Comparison of ENCODE assay signal across 1 fruit fly cellular context in genomic region chr3R:11409667-11410137, dm6.
TF ChIP-seq lines count a peak whose summit lies in the region.

TSS of gene mgr (minus strand) at chr3R:11409875.
TSS of gene Irbp (plus strand) at chr3R:11410047.

TF ChIP-seq in whole organism, embryonic, 481 proteins besides CTCF, POLR2A, EP300 and RAD21 (continued from another document and continues in another):
- TF ChIP-seq CG12219 (GFP tag; optimal IDR thresholded peaks at IDR 0.05; lab: Kevin White, UChicago) (peak; percentile 72), CG10366 (GFP tag; IDR thresholded peaks at IDR 0.05; lab: Robert Waterston, UW) (peak; percentile 94), klu (GFP tag; IDR thresholded peaks at IDR 0.05; lab: Robert Waterston, UW) (peak; percentile 89), CG12942 (GFP tag; optimal IDR thresholded peaks at IDR 0.05; lab: Kevin White, UChicago) (peak; percentile 88), zen (tag; optimal IDR thresholded peaks at IDR 0.05; lab: Kevin White, UChicago) (peak; percentile 95), zen2 (GFP tag; IDR thresholded peaks at IDR 0.05; lab: Robert Waterston, UW; ENCODE audit: partially characterized antibody) (peak; percentile 77; the same call in 2 of the 3 replicates), tgo (GFP tag; IDR thresholded peaks at IDR 0.05; lab: Robert Waterston, UW) (peak; percentile 96), CG7556 (GFP tag; optimal IDR thresholded peaks at IDR 0.05; lab: Kevin White, UChicago) (peak; percentile 92), Fer3 (tag; optimal IDR thresholded peaks at IDR 0.05; lab: Kevin White, UChicago) (peak; percentile 93), CG2120 (GFP tag; optimal IDR thresholded peaks at IDR 0.05; lab: Kevin White, UChicago) (peak; percentile 84), aop (GFP tag; IDR thresholded peaks at IDR 0.05; lab: Robert Waterston, UW) (no peak), z (GFP tag; IDR thresholded peaks at IDR 0.05; lab: Robert Waterston, UW) (no peak), stc (GFP tag; IDR thresholded peaks at IDR 0.05; lab: Robert Waterston, UW) (peak; percentile 91), Fer2 (tag; optimal IDR thresholded peaks at IDR 0.05; lab: Kevin White, UChicago) (peak; percentile 83), CG17359 (tag; optimal IDR thresholded peaks at IDR 0.05; lab: Kevin White, UChicago) (no peak), sens (GFP tag; lab: Kevin White, UChicago) (peak; percentile 91), CG7372 (GFP tag; IDR thresholded peaks at IDR 0.05; lab: Robert Waterston, UW) (peak; percentile 94), otp (GFP tag; IDR thresholded peaks at IDR 0.05; lab: Robert Waterston, UW) (peak; percentile 86), CG15601 (tag; optimal IDR thresholded peaks at IDR 0.05; lab: Kevin White, UChicago) (peak; percentile 91), br (optimal IDR thresholded peaks at IDR 0.05; lab: Kevin White, UChicago) (no peak), CG3281 (GFP tag; optimal IDR thresholded peaks at IDR 0.05; lab: Kevin White, UChicago) (no peak), danr (GFP tag; IDR thresholded peaks at IDR 0.05; lab: Robert Waterston, UW) (peak; percentile 87), fd64A (GFP tag; optimal IDR thresholded peaks at IDR 0.05; lab: Kevin White, UChicago) (peak; percentile 8), ATbp (GFP tag; optimal IDR thresholded peaks at IDR 0.05; lab: Kevin White, UChicago) (peak; percentile 82), Mrtf (GFP tag; IDR thresholded peaks at IDR 0.05; lab: Robert Waterston, UW) (no peak; the same call in 2 of the 3 replicates), CG2202 (tag; optimal IDR thresholded peaks at IDR 0.05; lab: Kevin White, UChicago) (peak; percentile 83), trem (tag; optimal IDR thresholded peaks at IDR 0.05; lab: Kevin White, UChicago) (peak; percentile 95), CG9932 (GFP tag; IDR thresholded peaks at IDR 0.05; lab: Robert Waterston, UW) (peak; percentile 98), corto (GFP tag; optimal IDR thresholded peaks at IDR 0.05; lab: Kevin White, UChicago) (no peak), CG1603 (tag; optimal IDR thresholded peaks at IDR 0.05; lab: Kevin White, UChicago) (no peak), Taf1 (GFP tag; IDR thresholded peaks at IDR 0.05; lab: Robert Waterston, UW) (peak; percentile 91), CG4404 (GFP tag; IDR thresholded peaks at IDR 0.05; lab: Robert Waterston, UW) (peak; percentile 92), Blimp-1 (GFP tag; optimal IDR thresholded peaks at IDR 0.05; lab: Kevin White, UChicago) (peak; percentile 91), NfI (GFP tag; optimal IDR thresholded peaks at IDR 0.05; lab: Kevin White, UChicago) (peak; percentile 91), CG4360 (GFP tag; IDR thresholded peaks at IDR 0.05; lab: Robert Waterston, UW) (peak; percentile 64), CG30020 (tag; optimal IDR thresholded peaks at IDR 0.05; lab: Kevin White, UChicago) (peak; percentile 80), Xrp1 (GFP tag; IDR thresholded peaks at IDR 0.05; lab: Robert Waterston, UW) (peak; percentile 97), CG9215 (GFP tag; IDR thresholded peaks at IDR 0.05; lab: Robert Waterston, UW) (peak; percentile 93), Sin3A (optimal IDR thresholded peaks at IDR 0.05; lab: Kevin White, UChicago) (no peak), BtbVII (GFP tag; optimal IDR thresholded peaks at IDR 0.05; lab: Kevin White, UChicago) (peak; percentile 82), Sry-δ (GFP tag; optimal IDR thresholded peaks at IDR 0.05; lab: Kevin White, UChicago) (peak; percentile 76), CG32772 (GFP tag; IDR thresholded peaks at IDR 0.05; lab: Robert Waterston, UW) (peak; percentile 94), unpg (GFP tag; optimal IDR thresholded peaks at IDR 0.05; lab: Kevin White, UChicago) (peak; percentile 96), cwo (GFP tag; optimal IDR thresholded peaks at IDR 0.05; lab: Kevin White, UChicago) (peak; percentile 87), CG13296 (GFP tag; optimal IDR thresholded peaks at IDR 0.05; lab: Kevin White, UChicago) (peak; percentile 86), CG14860 (GFP tag; IDR thresholded peaks at IDR 0.05; lab: Robert Waterston, UW; ENCODE audit: partially characterized antibody) (peak; percentile 85), Nf-YA (GFP tag; IDR thresholded peaks at IDR 0.05; lab: Robert Waterston, UW) (peak; percentile 85; the same call in 1 of the 2 replicates), CG8765 (GFP tag; IDR thresholded peaks at IDR 0.05; lab: Robert Waterston, UW) (peak; percentile 90), cas (GFP tag; IDR thresholded peaks at IDR 0.05; lab: Robert Waterston, UW) (peak; percentile 88), pan (optimal IDR thresholded peaks at IDR 0.05; lab: Kevin White, UChicago) (no peak), pan (GFP tag; optimal IDR thresholded peaks at IDR 0.05 in 1 of 2, IDR thresholded peaks at IDR 0.05 in 1 of 2) (peak in 1 of 2 experiments; percentile 96), CG17186 (GFP tag; optimal IDR thresholded peaks at IDR 0.05; lab: Kevin White, UChicago) (peak; percentile 40), CG16813 (GFP tag; IDR thresholded peaks at IDR 0.05; lab: Robert Waterston, UW; ENCODE audit: partially characterized antibody) (peak; percentile 83), CG18262 (tag; optimal IDR thresholded peaks at IDR 0.05; lab: Kevin White, UChicago) (peak; percentile 93), Chrac-16 (GFP tag; optimal IDR thresholded peaks at IDR 0.05; lab: Kevin White, UChicago) (peak; percentile 88), ind (GFP tag; optimal IDR thresholded peaks at IDR 0.05; lab: Kevin White, UChicago) (peak; percentile 88), CG43689 (GFP tag; IDR thresholded peaks at IDR 0.05; lab: Robert Waterston, UW) (peak; percentile 78), CG8359 (GFP tag; optimal IDR thresholded peaks at IDR 0.05; lab: Kevin White, UChicago; ENCODE audit: borderline replicate concordance) (peak; percentile 75), gsb (GFP tag; IDR thresholded peaks at IDR 0.05; lab: Robert Waterston, UW) (peak; percentile 89), repo (GFP tag; optimal IDR thresholded peaks at IDR 0.05; lab: Kevin White, UChicago) (no peak), usp (GFP tag; optimal IDR thresholded peaks at IDR 0.05; lab: Kevin White, UChicago) (no peak), CG11504 (tag; optimal IDR thresholded peaks at IDR 0.05; lab: Kevin White, UChicago) (peak; percentile 91), ato (GFP tag; IDR thresholded peaks at IDR 0.05; lab: Robert Waterston, UW; ENCODE audit: partially characterized antibody) (no peak), Hr51 (GFP tag; optimal IDR thresholded peaks at IDR 0.05; lab: Kevin White, UChicago) (peak; percentile 78 to 91), peb (GFP tag; IDR thresholded peaks at IDR 0.05; lab: Robert Waterston, UW) (peak; percentile 70), pb (GFP tag; optimal IDR thresholded peaks at IDR 0.05; lab: Kevin White, UChicago) (no peak), pnt (GFP tag; optimal IDR thresholded peaks at IDR 0.05; lab: Kevin White, UChicago) (peak; percentile 5), Hsf (GFP tag; optimal IDR thresholded peaks at IDR 0.05; lab: Kevin White, UChicago) (peak; percentile 50), Abd-B (GFP tag; optimal IDR thresholded peaks at IDR 0.05; lab: Kevin White, UChicago) (peak; percentile 82), CG10321 (GFP tag; IDR thresholded peaks at IDR 0.05; lab: Robert Waterston, UW) (peak; percentile 76), bowl (GFP tag; IDR thresholded peaks at IDR 0.05; lab: Robert Waterston, UW) (peak; percentile 84), E2f1 (GFP tag; IDR thresholded peaks at IDR 0.05; lab: Robert Waterston, UW) (peak; percentile 95), Side (GFP tag; optimal IDR thresholded peaks at IDR 0.05; lab: Kevin White, UChicago) (no peak), Drgx (GFP tag; IDR thresholded peaks at IDR 0.05; lab: Robert Waterston, UW) (peak; percentile 91), CG7987 (GFP tag; optimal IDR thresholded peaks at IDR 0.05; lab: Kevin White, UChicago) (no peak), CG6254 (GFP tag; optimal IDR thresholded peaks at IDR 0.05; lab: Kevin White, UChicago) (peak; percentile 83), CG5245 (GFP tag; optimal IDR thresholded peaks at IDR 0.05; lab: Kevin White, UChicago) (peak; percentile 76), CG34422 (GFP tag; IDR thresholded peaks at IDR 0.05; lab: Robert Waterston, UW) (peak; percentile 95), CG17802 (tag; optimal IDR thresholded peaks at IDR 0.05; lab: Kevin White, UChicago) (peak; percentile 59), kay (GFP tag; optimal IDR thresholded peaks at IDR 0.05; lab: Kevin White, UChicago) (peak; percentile 90), CoRest (tag; optimal IDR thresholded peaks at IDR 0.05; lab: Kevin White, UChicago) (peak; percentile 93), CG3995 (GFP tag; optimal IDR thresholded peaks at IDR 0.05; lab: Kevin White, UChicago) (peak; percentile 40), CG6272 (GFP tag; IDR thresholded peaks at IDR 0.05; lab: Robert Waterston, UW) (peak; percentile 95), H15 (GFP tag; IDR thresholded peaks at IDR 0.05; lab: Robert Waterston, UW) (peak; percentile 95), chif (GFP tag; optimal IDR thresholded peaks at IDR 0.05; lab: Kevin White, UChicago) (peak in 1 of 2 experiments; percentile 18), NK7.1 (GFP tag; optimal IDR thresholded peaks at IDR 0.05; lab: Kevin White, UChicago) (no peak), p53 (GFP tag; optimal IDR thresholded peaks at IDR 0.05; lab: Kevin White, UChicago) (no peak), bcd (GFP tag; optimal IDR thresholded peaks at IDR 0.05; lab: Kevin White, UChicago) (peak; percentile 88), CG3407 (GFP tag; optimal IDR thresholded peaks at IDR 0.05; lab: Kevin White, UChicago) (peak; percentile 83), slbo (GFP tag; IDR thresholded peaks at IDR 0.05; lab: Robert Waterston, UW) (peak; percentile 97), ro (GFP tag; IDR thresholded peaks at IDR 0.05; lab: Robert Waterston, UW) (peak; percentile 84), MESR4 (GFP tag; optimal IDR thresholded peaks at IDR 0.05; lab: Kevin White, UChicago) (peak; percentile 73), vnd (GFP tag; IDR thresholded peaks at IDR 0.05; lab: Robert Waterston, UW; ENCODE audit: partially characterized antibody) (peak; percentile 83), Dp (GFP tag; optimal IDR thresholded peaks at IDR 0.05; lab: Kevin White, UChicago) (peak; percentile 68), hth (optimal IDR thresholded peaks at IDR 0.05; lab: Kevin White, UChicago) (no peak), CG9609 (GFP tag; optimal IDR thresholded peaks at IDR 0.05; lab: Kevin White, UChicago) (peak; percentile 22), tna (GFP tag; IDR thresholded peaks at IDR 0.05; lab: Robert Waterston, UW; ENCODE audit: partially characterized antibody) (peak; percentile 70; the same call in 1 of the 2 replicates), Sox100B (GFP tag; optimal IDR thresholded peaks at IDR 0.05; lab: Kevin White, UChicago) (peak; percentile 90), ERR (GFP tag; optimal IDR thresholded peaks at IDR 0.05; lab: Kevin White, UChicago) (no peak), MBD-R2 (GFP tag; IDR thresholded peaks at IDR 0.05; lab: Robert Waterston, UW) (peak; percentile 97), CG11247 (GFP tag; IDR thresholded peaks at IDR 0.05; lab: Robert Waterston, UW) (peak; percentile 94), knrl (GFP tag; IDR thresholded peaks at IDR 0.05; lab: Robert Waterston, UW; ENCODE audit: partially characterized antibody) (peak; percentile 91), CG11723 (GFP tag; optimal IDR thresholded peaks at IDR 0.05; lab: Kevin White, UChicago) (peak; percentile 85), CG31365 (tag; optimal IDR thresholded peaks at IDR 0.05; lab: Kevin White, UChicago) (no peak), CG12104 (GFP tag; optimal IDR thresholded peaks at IDR 0.05; lab: Kevin White, UChicago) (peak; percentile 89), CG33213 (GFP tag; optimal IDR thresholded peaks at IDR 0.05; lab: Kevin White, UChicago) (no peak), Camta (GFP tag; optimal IDR thresholded peaks at IDR 0.05; lab: Kevin White, UChicago) (peak; percentile 3), Doc2 (GFP tag; IDR thresholded peaks at IDR 0.05; lab: Robert Waterston, UW) (peak; percentile 70), Dip2 (GFP tag; IDR thresholded peaks at IDR 0.05; lab: Robert Waterston, UW) (0 out of 2 replicates have a peak, but pooled peaks have one; percentile 18), tap (tag; optimal IDR thresholded peaks at IDR 0.05; lab: Kevin White, UChicago) (peak; percentile 88), CG2129 (GFP tag; IDR thresholded peaks at IDR 0.05; lab: Robert Waterston, UW; ENCODE audit: partially characterized antibody) (peak; percentile 79), CG16863 (GFP tag; optimal IDR thresholded peaks at IDR 0.05; lab: Kevin White, UChicago) (peak; percentile 25), CG1529 (GFP tag; optimal IDR thresholded peaks at IDR 0.05; lab: Kevin White, UChicago) (peak; percentile 66), jumu (GFP tag; optimal IDR thresholded peaks at IDR 0.05; lab: Kevin White, UChicago) (peak; percentile 34), CG2889 (GFP tag; IDR thresholded peaks at IDR 0.05; lab: Robert Waterston, UW) (peak; percentile 78; the same call in 2 of the 3 replicates), Poxn (GFP tag; IDR thresholded peaks at IDR 0.05; lab: Robert Waterston, UW) (peak; percentile 82), CG17912 (GFP tag; optimal IDR thresholded peaks at IDR 0.05; lab: Kevin White, UChicago) (peak; percentile 34), mld (GFP tag; IDR thresholded peaks at IDR 0.05; lab: Robert Waterston, UW; ENCODE audit: partially characterized antibody) (peak; percentile 14; the same call in 1 of the 3 replicates), CG6813 (GFP tag; optimal IDR thresholded peaks at IDR 0.05; lab: Kevin White, UChicago) (peak; percentile 75), CG31441 (GFP tag; IDR thresholded peaks at IDR 0.05; lab: Robert Waterston, UW) (peak; percentile 97), CG11456 (GFP tag; IDR thresholded peaks at IDR 0.05; lab: Robert Waterston, UW) (peak; percentile 92), ap (GFP tag; IDR thresholded peaks at IDR 0.05; lab: Robert Waterston, UW) (peak; percentile 88), ttk (GFP tag; IDR thresholded peaks at IDR 0.05; lab: Robert Waterston, UW) (peak; percentile 93), ken (GFP tag; IDR thresholded peaks at IDR 0.05; lab: Robert Waterston, UW) (peak; percentile 86), CG4707 (GFP tag; optimal IDR thresholded peaks at IDR 0.05; lab: Kevin White, UChicago) (peak; percentile 64), ranshi (GFP tag; IDR thresholded peaks at IDR 0.05; lab: Robert Waterston, UW) (peak; percentile 92), Opbp (GFP tag; IDR thresholded peaks at IDR 0.05; lab: Robert Waterston, UW; ENCODE audit: partially characterized antibody) (peak; percentile 70), Ets65A (GFP tag; lab: Kevin White, UChicago) (peak; percentile 95), nerfin-1 (tag; optimal IDR thresholded peaks at IDR 0.05; lab: Kevin White, UChicago) (peak; percentile 85), al (GFP tag; IDR thresholded peaks at IDR 0.05; lab: Robert Waterston, UW) (peak; percentile 95)
